Fruit fly (Drosophila melanogaster): ENCODE results near the gene Ssl2.

Ssl2 gene

DNA sequence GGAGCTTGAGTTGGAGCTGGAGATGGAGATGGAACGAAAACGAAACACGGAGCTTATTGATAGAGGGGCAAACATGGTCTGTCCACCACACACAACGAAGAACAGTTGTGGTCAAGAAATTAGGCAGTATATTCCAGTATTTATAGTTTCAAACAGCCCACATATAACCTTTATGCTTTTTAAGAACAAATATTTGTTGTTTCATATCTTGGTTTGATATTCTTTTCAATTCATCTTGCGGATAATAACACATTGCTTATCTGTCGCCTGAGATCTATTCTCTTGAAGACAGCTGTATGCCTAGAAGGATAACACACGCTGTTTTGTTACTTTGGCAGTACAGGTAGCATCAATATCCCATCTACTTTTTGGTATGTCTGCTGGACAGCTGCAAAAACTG, 40.4 kb upstream of the Ssl2 start:
- peak; percentile 55 for TF ChIP-seq CG17806 (tag; optimal IDR thresholded peaks at IDR 0.05)
- no peak for TF ChIP-seq D1 (tag; optimal IDR thresholded peaks at IDR 0.05)
- TF ChIP-seq CG13204 (GFP tag; optimal IDR thresholded peaks at IDR 0.05), result no peak
- no peak for TF ChIP-seq CG32121 (GFP tag; IDR thresholded peaks at IDR 0.05)
- no peak for TF ChIP-seq CG10348 (GFP tag; IDR thresholded peaks at IDR 0.05)
- 0 out of 3 replicates have a peak, but pooled peaks have one; percentile 30 for TF ChIP-seq fd96Ca (GFP tag; IDR thresholded peaks at IDR 0.05)
- peak; percentile 70 for TF ChIP-seq CG8301 (tag; optimal IDR thresholded peaks at IDR 0.05)
- TF ChIP-seq rn (GFP tag; IDR thresholded peaks at IDR 0.05), result no peak
- peak; percentile 10 for TF ChIP-seq CG15710 (tag; optimal IDR thresholded peaks at IDR 0.05)
- TF ChIP-seq gl (tag; optimal IDR thresholded peaks at IDR 0.05), result peak; percentile 13
- no peak for TF ChIP-seq Pif1B (GFP tag; optimal IDR thresholded peaks at IDR 0.05)
- TF ChIP-seq Pif1A (GFP tag; optimal IDR thresholded peaks at IDR 0.05), result no peak
- TF ChIP-seq CG34367 (tag; optimal IDR thresholded peaks at IDR 0.05), result peak; percentile 51
- no peak for TF ChIP-seq Snoo (tag; optimal IDR thresholded peaks at IDR 0.05)
- TF ChIP-seq CG9948 (tag; optimal IDR thresholded peaks at IDR 0.05), result peak; percentile 70
- peak; percentile 72 for TF ChIP-seq CG14655 (GFP tag; optimal IDR thresholded peaks at IDR 0.05)
- peak; percentile 25; the same call in 1 of the 2 replicates for TF ChIP-seq Ets98B (GFP tag; IDR thresholded peaks at IDR 0.05)
- TF ChIP-seq EcR (GFP tag; optimal IDR thresholded peaks at IDR 0.05), result no peak
- TF ChIP-seq CG4496 (GFP tag; IDR thresholded peaks at IDR 0.05), result peak; percentile 12; the same call in 1 of the 3 replicates
- TF ChIP-seq CG8159 (tag; optimal IDR thresholded peaks at IDR 0.05), result peak; percentile 44
- no peak; the same call in 1 of the 2 replicates for TF ChIP-seq CG12605 (GFP tag; IDR thresholded peaks at IDR 0.05)

DNA sequence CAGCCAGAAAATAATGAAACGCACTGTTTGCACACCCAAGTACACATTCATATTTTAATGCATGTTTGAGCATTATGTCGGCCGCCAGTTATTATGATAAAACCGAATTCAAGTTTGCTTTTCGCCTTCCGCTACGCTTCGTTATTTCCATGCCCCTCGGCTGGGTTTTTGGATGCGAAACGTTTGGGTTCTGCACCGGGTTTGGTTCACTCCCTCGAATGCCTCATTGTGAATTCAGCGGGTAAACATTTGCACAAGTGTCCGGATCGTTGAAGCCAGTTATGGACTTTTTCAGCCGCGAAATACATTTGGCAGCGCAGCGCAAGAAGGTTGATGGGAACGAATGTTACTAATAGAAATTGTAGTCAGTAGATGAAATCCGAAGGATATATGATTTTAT, 38.7 kb upstream of the Ssl2 start:
- no peak for TF ChIP-seq CG9948 (tag; optimal IDR thresholded peaks at IDR 0.05)
- TF ChIP-seq CG17806 (tag; optimal IDR thresholded peaks at IDR 0.05), result no peak
- TF ChIP-seq Pif1B (GFP tag; optimal IDR thresholded peaks at IDR 0.05), result no peak
- no peak for TF ChIP-seq Ets98B (GFP tag; IDR thresholded peaks at IDR 0.05)
- no peak for TF ChIP-seq CG8301 (tag; optimal IDR thresholded peaks at IDR 0.05)
- TF ChIP-seq EcR (GFP tag; optimal IDR thresholded peaks at IDR 0.05), result no peak
- no peak for TF ChIP-seq Pif1A (GFP tag; optimal IDR thresholded peaks at IDR 0.05)

- no peak for TF ChIP-seq fd96Ca (GFP tag; IDR thresholded peaks at IDR 0.05)
- no peak for TF ChIP-seq D1 (tag; optimal IDR thresholded peaks at IDR 0.05)
- no peak for TF ChIP-seq Pif1A (GFP tag; optimal IDR thresholded peaks at IDR 0.05)
- TF ChIP-seq CG14655 (GFP tag; optimal IDR thresholded peaks at IDR 0.05), result no peak
- no peak for TF ChIP-seq CG12605 (GFP tag; IDR thresholded peaks at IDR 0.05)
- TF ChIP-seq EcR (GFP tag; optimal IDR thresholded peaks at IDR 0.05), result no peak
- no peak for TF ChIP-seq CG17806 (tag; optimal IDR thresholded peaks at IDR 0.05)
- TF ChIP-seq CG13204 (GFP tag; optimal IDR thresholded peaks at IDR 0.05), result no peak
Observed at dm6 chr3R:29069208-29070072, 37.0 kb upstream of the Ssl2 start.

dm6 chr3R:29068430-29069207, 36.2 kb upstream of the Ssl2 start:
- peak; percentile 39; the same call in 1 of the 2 replicates for TF ChIP-seq Ets98B (GFP tag; IDR thresholded peaks at IDR 0.05)
- no peak for TF ChIP-seq CG13204 (GFP tag; optimal IDR thresholded peaks at IDR 0.05)
- peak; percentile 60; the same call in 2 of the 3 replicates for TF ChIP-seq CG4496 (GFP tag; IDR thresholded peaks at IDR 0.05)
- no peak for TF ChIP-seq CG9948 (tag; optimal IDR thresholded peaks at IDR 0.05)
- TF ChIP-seq CG17806 (tag; optimal IDR thresholded peaks at IDR 0.05), result no peak
- no peak for TF ChIP-seq fd96Ca (GFP tag; IDR thresholded peaks at IDR 0.05)
- no peak for TF ChIP-seq D1 (tag; optimal IDR thresholded peaks at IDR 0.05)
- no peak for TF ChIP-seq EcR (GFP tag; optimal IDR thresholded peaks at IDR 0.05)
- 0 out of 2 replicates have a peak, but pooled peaks have one; percentile 19 for TF ChIP-seq CG12605 (GFP tag; IDR thresholded peaks at IDR 0.05)
- TF ChIP-seq CG8301 (tag; optimal IDR thresholded peaks at IDR 0.05), result peak; percentile 13
- no peak for TF ChIP-seq gl (tag; optimal IDR thresholded peaks at IDR 0.05)
- TF ChIP-seq CG14655 (GFP tag; optimal IDR thresholded peaks at IDR 0.05), result peak; percentile 9
- TF ChIP-seq CG32121 (GFP tag; IDR thresholded peaks at IDR 0.05), result peak; percentile 54; the same call in 1 of the 2 replicates
- TF ChIP-seq CG15710 (tag; optimal IDR thresholded peaks at IDR 0.05), result peak; percentile 19
- no peak for TF ChIP-seq CG10348 (GFP tag; IDR thresholded peaks at IDR 0.05)
- no peak for TF ChIP-seq CG34367 (tag; optimal IDR thresholded peaks at IDR 0.05)
- no peak for TF ChIP-seq Pif1A (GFP tag; optimal IDR thresholded peaks at IDR 0.05)

dm6 chr3R:29067091-29067490, 34.6 kb upstream of the Ssl2 start:
- TF ChIP-seq Pif1B (GFP tag; optimal IDR thresholded peaks at IDR 0.05) (no peak), fd96Ca (GFP tag; IDR thresholded peaks at IDR 0.05) (no peak), rn (GFP tag; IDR thresholded peaks at IDR 0.05) (no peak), Pif1A (GFP tag; optimal IDR thresholded peaks at IDR 0.05) (no peak), CG12605 (GFP tag; IDR thresholded peaks at IDR 0.05) (no peak)

DNA sequence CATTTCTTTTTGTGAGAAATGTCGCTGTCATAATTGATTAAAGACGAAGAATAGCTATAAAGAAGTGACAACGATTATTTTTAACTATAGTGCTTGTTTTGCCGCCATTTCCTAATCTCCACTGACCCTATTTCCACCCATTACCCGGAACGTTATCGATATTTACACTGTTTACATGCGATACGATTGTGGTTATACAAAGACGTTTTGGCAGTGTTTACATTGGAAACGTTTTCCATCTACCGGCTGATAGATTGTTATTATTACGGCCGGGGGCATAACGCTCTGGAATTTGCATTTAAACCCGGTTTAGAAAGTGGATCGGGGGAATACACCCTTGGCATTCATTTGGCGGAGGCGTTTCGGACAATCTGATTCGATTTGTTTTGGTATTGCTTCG, 33.8 kb upstream of the Ssl2 start:
- TF ChIP-seq CG10348 (GFP tag; IDR thresholded peaks at IDR 0.05), result no peak
- no peak for TF ChIP-seq CG14655 (GFP tag; optimal IDR thresholded peaks at IDR 0.05)
- no peak for TF ChIP-seq Pif1A (GFP tag; optimal IDR thresholded peaks at IDR 0.05)
- TF ChIP-seq Snoo (tag; optimal IDR thresholded peaks at IDR 0.05), result no peak
- TF ChIP-seq gl (tag; optimal IDR thresholded peaks at IDR 0.05), result no peak
- no peak for TF ChIP-seq CG17806 (tag; optimal IDR thresholded peaks at IDR 0.05)
- TF ChIP-seq D1 (tag; optimal IDR thresholded peaks at IDR 0.05), result no peak
- no peak for TF ChIP-seq CG34367 (tag; optimal IDR thresholded peaks at IDR 0.05)
- no peak for TF ChIP-seq CG12605 (GFP tag; IDR thresholded peaks at IDR 0.05)
- no peak for TF ChIP-seq CG8301 (tag; optimal IDR thresholded peaks at IDR 0.05)
